Fruit fly (Drosophila melanogaster): ENCODE measurements around the gene Hsp83.

Gene Hsp83

DNA sequence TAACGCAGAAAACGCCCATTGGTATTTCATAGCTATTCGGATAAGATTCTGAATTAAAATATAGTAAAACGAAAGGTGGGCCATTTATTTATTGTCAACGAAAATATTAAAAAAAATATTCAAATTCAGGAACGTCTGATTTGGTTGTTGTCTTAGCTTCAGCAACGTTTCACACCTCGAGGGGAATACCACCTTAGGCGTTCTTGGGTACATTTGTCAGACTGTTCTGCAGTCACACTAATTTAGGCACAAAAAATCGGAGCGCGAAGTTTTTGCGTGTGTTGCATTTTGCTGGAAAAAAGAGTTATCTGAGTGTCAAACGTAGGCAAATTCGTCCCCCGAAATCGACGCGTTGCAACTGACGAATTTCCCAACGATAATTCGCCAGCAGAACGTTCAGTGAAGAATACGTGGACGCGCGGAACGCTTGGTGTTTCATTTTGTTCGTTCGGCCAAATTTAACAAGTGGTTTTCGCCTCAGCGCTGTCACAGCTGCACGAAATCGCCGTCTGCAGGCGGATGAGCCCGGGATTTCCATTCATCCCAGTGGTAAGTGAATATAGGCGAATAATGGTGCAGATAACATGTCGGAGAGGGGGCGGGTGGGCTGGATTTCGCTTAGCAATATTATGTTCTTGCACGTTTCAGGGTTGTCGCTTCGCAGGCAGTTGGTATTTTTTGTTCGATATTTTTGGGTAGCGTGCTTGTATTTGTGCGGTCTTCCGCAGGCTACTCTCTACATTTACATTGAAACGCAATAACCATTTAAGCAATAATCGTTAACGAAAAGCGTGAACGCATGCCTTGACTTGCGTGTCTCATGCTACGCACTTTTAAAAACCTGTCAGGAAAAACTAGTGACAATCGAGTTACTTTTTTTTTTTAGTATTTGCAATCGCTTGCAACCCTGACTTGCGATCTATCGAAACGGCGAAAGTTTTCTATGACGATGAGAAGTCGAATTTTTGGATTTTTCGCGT lies 32.3 kb downstream of the Hsp83 start, which contains the start of gene Larp4B:
Gene Larp4B (plus strand): TSS at position 99 of the 980 bp plus-strand sequence.
- TF ChIP-seq Sin3A (optimal IDR thresholded peaks at IDR 0.05) (no peak), ttk (optimal IDR thresholded peaks at IDR 0.05) (no peak), h (optimal IDR thresholded peaks at IDR 0.05) (no peak), psq (optimal IDR thresholded peaks at IDR 0.05) (no peak)

DNA sequence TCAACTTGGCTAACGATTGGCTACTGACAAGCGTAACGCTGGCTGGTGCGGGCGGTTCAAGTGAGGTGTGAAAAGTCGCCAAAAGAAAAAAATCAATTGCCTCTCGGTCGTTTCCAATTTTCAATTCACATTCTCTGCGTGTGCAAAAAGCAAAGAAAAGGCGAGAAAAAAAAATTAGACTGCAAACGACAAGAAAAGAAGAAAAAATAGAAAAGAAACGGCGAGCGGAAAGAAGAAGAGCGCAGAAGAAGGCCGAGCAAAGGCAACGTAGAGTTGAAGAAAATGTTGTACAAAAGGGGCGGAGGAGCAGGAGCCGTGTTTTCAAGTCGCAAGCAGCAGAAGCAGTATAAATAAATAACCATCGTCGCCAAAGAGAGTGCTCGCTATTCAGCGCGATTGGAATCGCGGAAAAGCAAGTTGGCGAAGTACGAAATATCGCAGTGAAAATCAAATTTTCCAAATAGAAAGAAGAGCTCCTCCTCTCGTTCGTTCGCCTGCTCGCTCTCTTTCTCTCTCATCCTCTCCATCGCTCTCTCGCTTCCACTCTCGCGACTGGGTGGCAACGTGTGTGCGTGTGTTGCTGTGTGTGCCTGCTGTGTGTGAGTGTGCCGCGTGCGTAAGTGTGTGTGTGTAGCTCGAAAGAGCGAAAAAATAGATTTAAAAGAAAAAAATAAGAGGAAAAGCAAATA lies 33.1 kb downstream of the Hsp83 start:
- no peak for TF ChIP-seq Myc (optimal IDR thresholded peaks at IDR 0.05)
- TF ChIP-seq h (optimal IDR thresholded peaks at IDR 0.05), result no peak
- no peak for TF ChIP-seq insv (optimal IDR thresholded peaks at IDR 0.05)

DNA sequence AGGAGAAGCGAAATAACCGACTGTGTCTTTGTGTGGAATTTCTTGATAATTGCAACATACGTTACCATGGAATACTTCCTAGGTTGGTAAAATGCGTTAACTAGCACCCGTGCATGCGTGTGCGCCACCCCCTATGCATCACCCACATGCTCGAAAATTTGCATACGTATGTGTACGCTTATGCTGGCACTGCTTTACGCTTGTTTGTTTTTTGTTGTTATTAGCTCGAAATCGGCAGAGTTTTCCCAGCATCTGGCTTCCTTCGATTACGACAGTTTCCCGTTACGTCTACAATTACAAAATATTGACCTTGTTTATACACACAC lies 33.7 kb downstream of the Hsp83 start:
- TF ChIP-seq Sin3A (optimal IDR thresholded peaks at IDR 0.05) (no peak), insv (optimal IDR thresholded peaks at IDR 0.05) (no peak), h (optimal IDR thresholded peaks at IDR 0.05) (no peak)

DNA sequence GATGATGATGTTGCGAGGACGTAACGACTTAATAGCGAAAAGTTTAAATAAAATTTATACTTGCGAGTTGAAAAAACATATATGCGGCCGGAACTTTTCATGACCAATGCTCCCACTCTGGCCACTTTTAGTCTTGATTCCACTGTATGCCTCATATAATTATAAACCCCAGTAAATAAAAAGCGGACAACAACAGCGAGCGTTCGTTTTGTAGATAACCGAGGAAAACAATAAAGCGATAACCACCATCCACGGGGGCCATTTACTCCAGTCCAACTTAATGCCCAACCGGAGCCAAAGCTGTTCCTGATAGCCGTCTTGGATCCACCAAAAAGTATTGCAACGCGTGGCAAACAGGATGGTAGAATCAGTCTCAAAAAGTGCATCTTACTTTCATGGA lies 43.5 kb downstream of the Hsp83 start:
- TF ChIP-seq psq (optimal IDR thresholded peaks at IDR 0.05), result no peak
- TF ChIP-seq ttk (optimal IDR thresholded peaks at IDR 0.05), result no peak
- no peak for TF ChIP-seq insv (optimal IDR thresholded peaks at IDR 0.05)
- TF ChIP-seq Myc (optimal IDR thresholded peaks at IDR 0.05), result no peak
- TF ChIP-seq h (optimal IDR thresholded peaks at IDR 0.05), result no peak
- no peak for TF ChIP-seq Sin3A (optimal IDR thresholded peaks at IDR 0.05)

DNA sequence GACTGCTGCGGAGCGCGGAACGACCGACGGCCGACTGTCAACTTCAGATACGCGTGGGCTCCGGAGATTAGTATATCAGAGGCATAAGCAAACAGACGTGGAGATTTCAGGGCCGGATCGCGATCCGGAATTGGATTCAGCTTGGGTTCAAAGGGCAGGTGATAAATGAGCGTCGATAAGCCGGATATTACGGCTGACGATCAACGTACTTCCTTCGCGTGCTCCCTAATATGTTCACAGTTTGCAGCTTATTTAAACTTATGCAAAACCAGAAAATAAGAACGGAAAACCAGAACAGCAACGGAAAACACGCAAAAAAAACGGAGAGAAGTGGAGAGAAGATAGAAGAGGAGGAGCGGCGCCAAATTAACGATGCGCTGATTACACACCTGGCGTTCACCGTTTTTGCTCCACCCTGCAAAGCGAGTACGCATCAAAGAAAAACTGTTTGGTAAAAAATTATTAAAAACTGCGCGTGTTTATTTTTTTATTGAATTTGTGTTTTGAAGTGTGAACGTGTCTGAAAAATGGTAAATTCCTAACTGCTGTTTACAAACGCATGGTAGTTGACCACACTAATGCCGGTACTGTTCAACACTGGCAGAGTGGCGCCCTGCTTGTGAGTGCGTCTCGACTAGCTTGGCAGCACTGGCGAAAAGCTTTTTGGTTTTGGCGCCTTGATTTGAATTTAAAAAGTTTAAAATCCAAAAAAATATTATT lies 46.4 kb downstream of the Hsp83 start, which contains the start of gene CG17746:
Gene CG17746 (minus strand): TSS at position 546 of the 720 bp plus-strand sequence.
- TF ChIP-seq h (optimal IDR thresholded peaks at IDR 0.05) (no peak), Myc (optimal IDR thresholded peaks at IDR 0.05) (no peak)

DNA sequence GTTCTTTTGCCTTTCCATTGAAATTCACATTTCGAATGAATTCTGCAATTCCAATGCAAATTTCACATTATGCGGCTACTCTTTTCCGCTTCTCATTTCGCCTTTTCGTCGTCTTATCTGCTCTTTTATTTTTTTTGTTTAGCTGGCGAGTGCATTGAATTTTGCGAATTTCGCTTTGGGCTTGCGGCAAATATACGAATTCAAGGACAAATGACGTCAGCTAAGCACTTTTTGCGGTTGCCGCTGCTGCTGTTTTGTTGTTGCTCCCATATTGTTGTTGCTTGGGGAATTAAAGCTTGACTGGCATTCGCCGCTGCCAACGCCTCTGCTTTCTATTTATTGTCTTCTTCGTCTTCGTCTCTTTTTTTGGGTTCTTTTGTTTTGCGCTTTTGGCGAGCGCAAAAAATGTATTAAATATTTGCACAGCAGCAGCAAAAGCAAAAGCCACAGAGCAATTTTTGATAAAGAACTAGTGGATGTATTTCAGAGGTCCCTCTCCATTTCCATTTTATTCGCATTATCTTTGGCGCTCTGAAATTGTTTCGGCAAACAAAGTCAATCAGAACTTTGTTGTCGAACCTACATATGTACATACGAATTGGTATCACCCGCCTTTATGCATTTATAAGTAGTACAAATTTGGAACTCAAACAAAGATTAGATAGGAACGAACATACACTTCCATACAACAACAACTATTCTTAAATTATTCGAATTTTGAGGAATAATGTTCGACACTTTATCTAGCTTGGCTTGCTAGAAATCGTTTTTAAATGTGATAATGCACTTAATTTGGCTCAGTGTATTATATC lies 47.2 kb downstream of the Hsp83 start:
- TF ChIP-seq h (optimal IDR thresholded peaks at IDR 0.05), result no peak

DNA sequence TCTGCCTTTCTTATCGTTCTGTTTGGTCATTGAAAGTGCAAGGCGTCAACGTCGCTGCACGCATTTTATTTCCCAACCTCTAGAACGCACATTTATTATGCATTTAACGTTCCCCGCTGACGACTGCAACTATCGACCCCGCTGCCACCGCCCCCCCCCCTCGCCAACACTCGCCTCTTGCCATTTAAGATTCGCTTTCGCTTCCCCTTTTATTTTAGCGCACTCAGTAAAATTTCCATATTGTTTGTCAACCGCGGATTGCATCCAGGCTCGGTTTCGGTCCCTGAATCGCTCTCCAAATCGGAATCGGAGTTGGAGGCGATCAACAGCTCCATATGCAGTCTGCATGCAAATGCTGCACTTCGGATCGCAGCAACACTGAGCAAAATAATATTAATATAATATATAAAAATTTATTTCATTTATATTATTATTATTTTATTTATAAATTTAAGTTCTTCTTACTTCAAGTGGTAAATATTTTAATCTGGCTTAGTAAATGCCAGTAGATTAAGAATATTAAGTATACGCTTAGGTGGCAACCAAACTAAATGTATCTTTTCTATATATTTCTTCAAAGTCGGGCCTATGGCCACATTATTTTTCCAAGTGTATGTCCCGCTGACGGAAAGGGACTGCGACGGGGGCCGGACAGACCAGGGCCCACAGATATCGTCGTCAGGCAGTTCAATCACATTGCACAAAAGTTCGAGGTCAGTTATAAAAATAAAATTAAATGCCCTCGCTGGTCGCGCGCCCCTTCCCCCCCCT lies 48.0 kb downstream of the Hsp83 start:
- no peak for TF ChIP-seq Myc (optimal IDR thresholded peaks at IDR 0.05)
- no peak for TF ChIP-seq ttk (optimal IDR thresholded peaks at IDR 0.05)
- TF ChIP-seq Sin3A (optimal IDR thresholded peaks at IDR 0.05), result no peak
- no peak for TF ChIP-seq h (optimal IDR thresholded peaks at IDR 0.05)
- TF ChIP-seq insv (optimal IDR thresholded peaks at IDR 0.05), result no peak
- TF ChIP-seq psq (optimal IDR thresholded peaks at IDR 0.05), result no peak

DNA sequence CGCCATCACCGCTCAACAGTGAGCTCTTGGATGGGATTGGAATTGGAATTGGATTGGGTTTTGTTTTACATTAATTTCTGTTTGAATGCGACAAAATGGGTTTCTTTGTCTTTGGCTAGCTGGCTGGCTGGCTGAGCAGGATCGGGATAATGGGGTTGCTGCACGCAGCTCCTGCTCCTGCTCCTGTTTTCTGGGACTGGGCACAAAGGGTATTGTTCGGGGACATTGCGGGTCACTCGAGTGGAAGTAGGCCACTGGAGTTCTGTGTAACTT lies 48.5 kb downstream of the Hsp83 start:
- TF ChIP-seq Sin3A (optimal IDR thresholded peaks at IDR 0.05) (no peak), Myc (optimal IDR thresholded peaks at IDR 0.05) (no peak), insv (optimal IDR thresholded peaks at IDR 0.05) (no peak), ttk (optimal IDR thresholded peaks at IDR 0.05) (no peak), h (optimal IDR thresholded peaks at IDR 0.05) (no peak), psq (optimal IDR thresholded peaks at IDR 0.05) (no peak)

DNA sequence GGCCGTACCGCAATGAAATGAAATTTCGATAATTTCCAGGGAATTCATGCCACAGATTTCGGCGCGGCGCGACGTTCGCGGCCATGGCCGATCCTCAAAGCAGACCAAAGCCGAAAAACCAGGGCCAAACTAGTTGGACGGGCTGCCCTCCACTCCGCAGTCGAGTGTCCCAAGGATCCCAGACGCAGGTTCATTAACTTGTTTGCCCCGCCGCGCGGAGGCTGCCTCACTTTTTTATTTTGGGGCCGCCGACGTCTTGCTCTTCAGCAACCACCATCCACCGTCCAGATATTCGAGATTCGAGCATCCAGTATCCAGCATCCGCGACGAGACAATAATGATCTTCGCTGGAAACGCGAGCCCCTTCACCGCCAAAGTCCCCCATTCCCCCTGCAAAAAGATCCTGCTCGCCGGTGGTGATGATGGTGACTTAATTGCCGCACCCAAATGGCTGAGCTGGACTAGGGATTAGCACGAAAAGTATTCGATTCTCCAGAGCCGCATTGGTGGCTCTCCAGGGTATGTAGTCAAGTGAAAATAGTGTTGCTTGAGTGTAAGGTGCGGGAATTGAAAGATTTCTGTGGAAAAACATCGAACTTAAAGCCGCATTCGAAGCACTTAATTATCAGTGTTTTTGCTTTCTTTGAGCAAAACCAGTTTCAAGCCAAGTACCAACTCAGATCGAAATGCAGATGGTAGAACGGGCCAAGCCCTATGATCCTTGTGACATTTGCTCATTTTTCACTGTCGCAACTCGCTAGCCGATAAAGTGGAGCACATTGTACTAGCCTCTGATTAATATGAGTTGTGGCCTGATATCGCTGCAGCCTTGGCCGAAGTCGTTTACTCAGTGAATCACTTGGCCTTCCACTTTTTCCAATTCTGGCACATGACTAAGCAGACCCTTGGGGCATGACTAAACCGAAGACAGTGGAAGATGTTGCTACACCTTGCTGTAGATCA lies 49.6 kb downstream of the Hsp83 start:
- TF ChIP-seq h (optimal IDR thresholded peaks at IDR 0.05) (no peak), ttk (optimal IDR thresholded peaks at IDR 0.05) (no peak), insv (optimal IDR thresholded peaks at IDR 0.05) (no peak), Sin3A (optimal IDR thresholded peaks at IDR 0.05) (no peak), psq (optimal IDR thresholded peaks at IDR 0.05) (no peak), Myc (optimal IDR thresholded peaks at IDR 0.05) (no peak)

DNA sequence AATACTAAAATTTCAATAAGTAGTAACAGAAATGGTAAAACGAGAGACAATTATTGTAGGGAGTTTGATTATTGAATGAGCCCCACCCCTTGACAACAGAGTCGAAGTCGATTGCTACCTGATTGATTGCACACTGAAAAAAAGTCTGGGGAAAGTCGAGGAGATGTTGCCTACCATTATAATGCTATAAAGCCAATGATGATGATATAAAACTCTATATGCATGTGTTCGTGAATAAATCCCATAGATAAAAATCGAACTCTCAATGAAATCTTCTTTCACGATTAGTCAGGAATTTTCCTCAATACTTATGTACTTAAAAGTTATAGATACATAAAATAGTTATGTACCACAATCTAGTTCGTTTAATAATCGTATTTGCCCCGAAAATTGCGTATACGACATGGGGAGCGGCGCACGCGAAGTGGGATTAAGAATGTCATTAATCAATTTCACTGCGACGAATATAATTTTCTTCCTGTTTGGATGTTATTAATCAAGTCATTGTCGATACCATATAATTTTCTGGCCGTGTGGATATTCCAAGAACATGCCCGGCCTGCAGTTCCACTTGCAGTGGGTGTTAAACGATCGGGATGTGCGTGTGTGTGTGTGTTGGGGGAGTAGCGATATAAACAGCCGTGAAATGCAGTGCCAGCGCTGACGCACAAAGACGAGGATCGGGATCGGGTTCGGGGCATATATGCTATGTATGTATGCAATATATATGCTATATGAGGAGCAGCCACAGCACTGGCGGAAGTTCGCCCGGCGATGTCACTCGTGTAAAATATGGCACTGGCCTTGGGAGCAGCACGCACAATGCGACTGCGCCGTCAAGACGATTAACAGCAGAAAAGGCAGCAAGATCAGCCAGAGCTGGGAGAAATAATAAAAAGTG lies 51.7 kb downstream of the Hsp83 start, which contains the start of gene CG12078:
Gene CG12078 (minus strand): TSS at position 51 of the 901 bp plus-strand sequence.
- TF ChIP-seq Myc (optimal IDR thresholded peaks at IDR 0.05), result no peak
- TF ChIP-seq Sin3A (optimal IDR thresholded peaks at IDR 0.05), result no peak
- TF ChIP-seq ttk (optimal IDR thresholded peaks at IDR 0.05), result no peak
- no peak for TF ChIP-seq psq (optimal IDR thresholded peaks at IDR 0.05)
- TF ChIP-seq insv (optimal IDR thresholded peaks at IDR 0.05), result no peak
- TF ChIP-seq h (optimal IDR thresholded peaks at IDR 0.05), result no peak
